Worm (Caenorhabditis elegans) whole organism, L4 larva: ENCODE measurements around the gene F12A10.8.
A peak's percentile ranks its signal among the peaks of the same experiment; 100 is the strongest.

Experiments used
- F44E2.7 ChIP-seq: fragments of 200-800 bp; sonication (Bioruptor generic); IDR thresholded peaks from 2 replicates; pipeline ENCODE4 v2.1.2; 2022; ENCODE audit warnings: missing genetic modification characterization, missing compliant biosample characterization
- F49E8.2 ChIP-seq: sonication (generic microtip); optimal IDR thresholded peaks from 2 replicates; lab custom pipeline; 2016; ENCODE audit warnings: missing compliant biosample characterization, mild to moderate bottlenecking, missing genetic modification characterization, borderline replicate concordance
- T26A8.4 ChIP-seq: fragments of 200-800 bp; sonication (Bioruptor generic); IDR thresholded peaks from 2 replicates; pipeline ENCODE4 v1.3.6; 2022; ENCODE audit warnings: missing genetic modification characterization, missing compliant biosample characterization
- Y105C5A.15 ChIP-seq: fragments of 200-800 bp; sonication (Bioruptor generic); IDR thresholded peaks from 2 replicates; pipeline ENCODE4 v1.3.6; 2022; ENCODE audit warnings: missing genetic modification characterization, missing compliant biosample characterization
- Y48G9A.11 ChIP-seq: fragments of 200-800 bp; sonication (Bioruptor generic); IDR thresholded peaks from 2 replicates; pipeline ENCODE4 v1.3.6; 2022; ENCODE audit warnings: missing genetic modification reagents, missing genetic modification characterization, missing compliant biosample characterization
- Y5F2A.4 ChIP-seq: fragments of 200-800 bp; sonication (Bioruptor generic); optimal IDR thresholded peaks from 2 replicates; lab custom pipeline; 2018; ENCODE audit warnings: mild to moderate bottlenecking, missing genetic modification characterization, missing compliant biosample characterization
- Y75B8A.6 ChIP-seq: fragments of 200-800 bp; sonication (Bioruptor generic); IDR thresholded peaks from 2 replicates; pipeline ENCODE4 v1.3.6; 2022; ENCODE audit warnings: missing genetic modification reagents, missing genetic modification characterization, missing compliant biosample characterization
- ZK337.2 ChIP-seq: fragments of 200-800 bp; sonication (Bioruptor generic); IDR thresholded peaks from 2 replicates; pipeline ENCODE4 v1.3.6; 2022; ENCODE audit warnings: missing genetic modification reagents, missing genetic modification characterization, missing compliant biosample characterization
- aha-1 ChIP-seq: fragments of 150-350 bp; peaks from one replicate; lab custom pipeline; 2014; ENCODE audit warnings: missing biosample characterization, missing genetic modification characterization
- aly-2 ChIP-seq: sonication (generic microtip); optimal IDR thresholded peaks from 2 replicates; lab custom pipeline; 2018; ENCODE audit warnings: missing biosample characterization, missing genetic modification characterization
- ctbp-1 ChIP-seq: fragments of 200-800 bp; sonication (Bioruptor generic); IDR thresholded peaks from 2 replicates; pipeline ENCODE4 v1.3.6; 2022; ENCODE audit warnings: missing genetic modification reagents, missing genetic modification characterization, missing compliant biosample characterization
- daf-16 ChIP-seq, 3 experiments: sonication (generic microtip); optimal IDR thresholded peaks; 2 replicates each; lab custom pipeline; 2016 to 2017; ENCODE audit warnings: missing genetic modification characterization in 3 of 3, missing genetic modification reagents in 3 of 3, mild to moderate bottlenecking in 2 of 3, missing compliant biosample characterization in 2 of 3, missing biosample characterization in 1 of 3, moderate library complexity in 1 of 3
- dmd-6 ChIP-seq: fragments of 200-800 bp; sonication (Bioruptor generic); IDR thresholded peaks from 2 replicates; pipeline ENCODE4 v1.3.6; 2022; ENCODE audit warnings: missing genetic modification reagents, missing genetic modification characterization, missing compliant biosample characterization
- hif-1 ChIP-seq, 2 experiments: sonication (generic microtip); optimal IDR thresholded peaks; 2 replicates each; lab custom pipeline; 2016 to 2017; ENCODE audit warnings: missing compliant biosample characterization in 2 of 2, missing genetic modification characterization in 2 of 2, missing genetic modification reagents in 2 of 2, missing genotype in 2 of 2, mild to moderate bottlenecking in 1 of 2
- lin-15B ChIP-seq: fragments of 150-350 bp; sonication (generic microtip); optimal IDR thresholded peaks from 3 replicates; lab custom pipeline; 2014; ENCODE audit warnings: missing biosample characterization, missing genetic modification characterization
- lir-3 ChIP-seq: sonication (generic microtip); optimal IDR thresholded peaks from 2 replicates; lab custom pipeline; 2016; ENCODE audit warnings: mild to moderate bottlenecking, missing genetic modification characterization, missing compliant biosample characterization
- lsy-2 ChIP-seq, 2 experiments: fragments of 150-350 bp in 1 of 2; sonication (generic microtip) in 1 of 2; optimal IDR thresholded peaks; 2 replicates each; lab custom pipeline; 2014 to 2017; ENCODE audit warnings: missing biosample characterization in 2 of 2, missing genetic modification characterization in 2 of 2
- madf-9 ChIP-seq: fragments of 200-800 bp; sonication (Bioruptor generic); conservative IDR thresholded peaks from 2 replicates; pipeline ENCODE4 v1.3.6; 2022; ENCODE audit warnings: missing genetic modification reagents, missing genetic modification characterization, missing compliant biosample characterization
- mdl-1 ChIP-seq, 2 experiments: fragments of 150-350 bp in 1 of 2; sonication (generic microtip) in 1 of 2; optimal IDR thresholded peaks; 2 replicates each; lab custom pipeline; 2014 to 2017; ENCODE audit warnings: missing biosample characterization in 2 of 2, missing genetic modification characterization in 2 of 2
- mes-2 ChIP-seq: sonication (generic microtip); optimal IDR thresholded peaks from 2 replicates; lab custom pipeline; 2016; ENCODE audit warnings: missing genotype, mild to moderate bottlenecking, missing genetic modification characterization, missing compliant biosample characterization; ENCODE audit not compliant: poor library complexity, severe bottlenecking
- mxl-2 ChIP-seq: fragments of 200-800 bp; sonication (Bioruptor generic); conservative IDR thresholded peaks from 2 replicates; pipeline ENCODE4 v1.3.6; 2022; ENCODE audit warnings: missing genetic modification reagents, missing genetic modification characterization, missing compliant biosample characterization
- nhr-102 ChIP-seq: sonication (generic microtip); optimal IDR thresholded peaks from 2 replicates; lab custom pipeline; 2016; ENCODE audit warnings: mild to moderate bottlenecking, missing genetic modification characterization, moderate library complexity, missing compliant biosample characterization
- nhr-25 ChIP-seq: sonication (generic microtip); optimal IDR thresholded peaks from 2 replicates; lab custom pipeline; 2017; ENCODE audit warnings: missing genetic modification characterization, mild to moderate bottlenecking, missing compliant biosample characterization, antibody characterized with exemption, moderate library complexity, borderline replicate concordance; ENCODE audit not compliant: insufficient read depth
- nhr-48 ChIP-seq: sonication (generic microtip); optimal IDR thresholded peaks from 2 replicates; lab custom pipeline; 2016; ENCODE audit warnings: mild to moderate bottlenecking, missing genetic modification characterization, missing compliant biosample characterization
- nhr-77 ChIP-seq: fragments of 150-350 bp; optimal IDR thresholded peaks from 2 replicates; lab custom pipeline; 2014; ENCODE audit warnings: missing biosample characterization, missing genetic modification characterization
- php-3 ChIP-seq: fragments of 200-800 bp; sonication (Bioruptor generic); IDR thresholded peaks from 2 replicates; pipeline ENCODE4 v1.3.6; 2022; ENCODE audit warnings: missing genetic modification reagents, missing genetic modification characterization, missing compliant biosample characterization
- pqm-1 ChIP-seq: sonication (generic microtip); optimal IDR thresholded peaks from 2 replicates; lab custom pipeline; 2017; ENCODE audit warnings: missing biosample characterization, missing genetic modification characterization
- rbr-2 ChIP-seq: sonication (generic microtip); optimal IDR thresholded peaks from 2 replicates; lab custom pipeline; 2016; ENCODE audit warnings: missing genotype, missing genetic modification characterization, missing compliant biosample characterization
- unc-62 ChIP-seq, 3 experiments: fragments of 150-350 bp in 1 of 3; sonication (generic microtip); optimal IDR thresholded peaks in 2 of 3; peaks in 1 of 3; 1 replicate in 1 of 3; 2 replicates in 2 of 3; lab custom pipeline; 2014 to 2017; ENCODE audit warnings: missing biosample characterization in 3 of 3, missing genetic modification characterization in 3 of 3, missing genetic modification reagents in 3 of 3, missing genotype in 1 of 3
- zfp-3 ChIP-seq: fragments of 200-800 bp; sonication (Bioruptor generic); conservative IDR thresholded peaks from 2 replicates; pipeline ENCODE4 v1.3.6; 2022; ENCODE audit warnings: missing genetic modification reagents, missing genetic modification characterization, missing compliant biosample characterization
- ztf-11 ChIP-seq: fragments of 150-350 bp; optimal IDR thresholded peaks from 2 replicates; lab custom pipeline; 2014; ENCODE audit warnings: missing biosample characterization, missing genetic modification characterization

The F12A10.8 gene

DNA sequence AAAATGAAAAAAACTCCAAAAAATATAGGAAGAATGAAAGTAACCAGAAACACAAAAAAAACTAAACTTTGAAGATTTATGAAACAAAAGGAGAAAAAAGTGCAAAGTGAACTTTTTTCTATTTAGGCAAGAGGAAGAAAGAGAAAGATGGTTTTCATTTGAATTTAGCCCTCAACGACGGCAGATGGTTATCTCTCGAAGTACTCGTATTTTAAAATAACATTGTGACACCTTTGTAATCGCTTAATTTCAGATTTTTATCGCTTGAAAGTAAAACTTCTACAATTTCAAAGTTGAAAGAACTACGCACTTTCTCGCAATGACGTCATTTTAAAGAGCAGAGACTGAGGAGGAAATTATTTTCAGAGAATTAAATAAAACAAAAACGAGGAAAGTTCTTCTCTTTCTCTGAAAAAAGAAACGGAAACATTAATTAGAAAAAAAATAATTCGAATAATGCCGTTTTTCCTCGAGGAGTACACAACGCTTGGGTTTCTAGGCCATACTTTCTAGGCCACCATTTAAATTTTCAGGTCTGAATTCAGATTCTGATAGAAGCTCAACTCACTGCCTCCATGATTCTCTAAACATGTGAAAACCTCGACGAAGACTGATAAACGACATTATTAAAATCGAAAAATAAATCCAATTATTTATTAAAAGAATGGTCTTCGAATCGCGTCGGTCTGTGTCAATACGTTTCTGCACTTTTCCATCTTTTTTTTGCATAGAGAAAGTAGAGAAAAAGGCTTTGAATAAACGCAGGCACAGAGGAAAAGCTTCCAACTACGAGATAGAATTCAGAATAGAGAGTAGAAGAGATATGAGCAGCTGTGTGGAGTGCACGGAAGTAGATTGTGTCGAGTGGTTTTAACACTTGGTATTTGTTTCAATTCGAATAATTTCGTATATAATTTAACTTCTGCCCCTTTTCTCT, 10.8 kb upstream of the F12A10.8 start (continued):
- TF ChIP-seq ztf-11 (tag; lab: Kevin White, UChicago), result no peak
- no peak for TF ChIP-seq ctbp-1 (GFP tag; lab: Robert Waterston, UW)
- TF ChIP-seq mxl-2, result no peak
- peak; percentile 46 for TF ChIP-seq aha-1 (tag; lab: Kevin White, UChicago)
- no peak for TF ChIP-seq Y105C5A.15 (GFP tag; lab: Robert Waterston, UW)
- TF ChIP-seq ZK337.2, result 0 out of 2 replicates have a peak, but pooled peaks have one; percentile 49
- 0 out of 2 replicates have a peak, but pooled peaks have one; percentile 41 for TF ChIP-seq madf-9 (GFP tag; lab: Robert Waterston, UW)
- no peak for TF ChIP-seq daf-16 (GFP tag; optimal IDR thresholded peaks at IDR 0.05; lab: Kevin White, UChicago)
- no peak for TF ChIP-seq daf-16 (tag; optimal IDR thresholded peaks at IDR 0.05; lab: Kevin White, UChicago)
- no peak for TF ChIP-seq aly-2 (tag; lab: Kevin White, UChicago)
- TF ChIP-seq lsy-2 (tag; optimal IDR thresholded peaks at IDR 0.05; lab: Kevin White, UChicago), result peak in 1 of 2 experiments; percentile 13
- TF ChIP-seq unc-62 (GFP tag; optimal IDR thresholded peaks at IDR 0.05 in 1 of 2; lab: Kevin White, UChicago), result peak in 1 of 2 experiments; percentile 53
- no peak for TF ChIP-seq unc-62 (tag; optimal IDR thresholded peaks at IDR 0.05; lab: Kevin White, UChicago)
- TF ChIP-seq rbr-2, result peak; percentile 2
- TF ChIP-seq Y5F2A.4 (GFP tag; lab: Kevin White, UChicago), result no peak
- peak; percentile 43 for TF ChIP-seq F49E8.2 (tag; lab: Kevin White, UChicago)
- TF ChIP-seq lin-15B (tag; lab: Kevin White, UChicago), result no peak
- 0 out of 2 replicates have a peak, but pooled peaks have one; percentile 14 for TF ChIP-seq dmd-6
- no peak for TF ChIP-seq nhr-77 (tag; lab: Kevin White, UChicago)

DNA sequence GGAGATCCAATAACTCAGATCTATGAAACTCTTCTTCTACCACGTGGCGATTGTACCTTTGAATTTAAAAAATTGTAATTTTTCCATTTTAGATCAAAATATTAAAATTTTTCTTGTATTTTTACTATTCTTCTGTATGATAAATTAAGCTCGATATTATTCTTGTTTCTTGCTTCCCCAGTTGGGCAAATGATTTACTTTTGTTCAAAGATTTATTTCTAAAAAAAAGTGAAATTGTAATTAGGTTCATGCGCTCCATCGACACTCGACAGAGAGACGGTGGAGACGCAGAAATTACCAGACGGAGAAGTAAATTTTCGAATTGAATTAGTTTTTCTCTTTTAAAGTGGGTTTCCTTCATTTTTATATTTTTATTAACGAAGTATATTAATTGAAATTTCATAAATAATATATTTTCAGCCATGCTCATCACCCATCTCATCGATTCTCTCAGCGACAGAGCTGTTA, 5.0 kb upstream of the F12A10.8 start, which contains the start of gene npp-24:
Gene npp-24, plus strand, starts transcription at position 51 of the 468 bp plus-strand sequence.
- TF ChIP-seq mes-2 (tag; lab: Kevin White, UChicago) (peak; percentile 42), mdl-1 (tag; optimal IDR thresholded peaks at IDR 0.05; lab: Kevin White, UChicago) (no peak)

DNA sequence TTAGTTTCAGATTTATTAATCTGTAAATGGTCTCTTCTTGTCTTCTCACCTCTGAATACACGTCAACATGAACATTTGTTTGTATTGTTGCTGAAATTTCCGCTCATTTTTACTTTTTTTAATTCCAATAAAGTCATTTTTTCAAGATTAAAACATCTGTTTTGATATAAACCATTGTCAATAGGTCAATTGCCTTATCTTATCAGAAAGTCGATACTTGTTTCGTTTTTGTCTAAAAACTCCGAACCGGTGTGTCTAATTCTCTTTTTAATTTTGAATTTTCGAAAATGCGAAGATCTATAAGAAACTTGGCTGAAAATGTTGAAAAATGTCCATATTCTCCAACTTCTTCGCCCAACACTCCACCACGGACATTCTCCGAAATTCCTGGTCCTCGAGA, 2.9 kb upstream of the F12A10.8 start, which contains the start of gene cyp-44A1:
Gene cyp-44A1, plus strand, starts transcription at position 285 of the 400 bp plus-strand sequence.
- TF ChIP-seq php-3 (GFP tag; lab: Robert Waterston, UW) (no peak), pqm-1 (tag; lab: Kevin White, UChicago) (peak; percentile 3), daf-16 (GFP tag; optimal IDR thresholded peaks at IDR 0.05; lab: Kevin White, UChicago) (no peak), daf-16 (tag; optimal IDR thresholded peaks at IDR 0.05; lab: Kevin White, UChicago) (peak; percentile 78)

DNA sequence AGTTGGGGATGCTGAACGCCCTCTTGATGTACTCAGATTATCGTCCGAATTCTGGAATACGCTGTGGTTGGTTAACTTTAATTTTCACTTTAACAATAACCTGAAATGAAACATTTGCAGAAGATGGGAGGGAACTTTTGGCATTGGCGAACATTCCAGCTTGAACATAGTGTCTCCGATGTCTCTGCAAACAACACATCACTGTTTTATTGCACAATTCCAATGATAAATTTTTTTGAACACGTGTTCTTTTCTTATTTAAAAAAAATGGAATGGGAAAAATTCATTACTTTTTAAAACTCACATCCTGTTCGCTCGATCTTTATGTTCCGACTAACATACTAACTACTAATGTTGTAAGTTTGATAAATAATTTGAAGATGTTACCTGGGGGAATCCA, 394 bp downstream of the F12A10.8 start, which contains the start of gene fzy-1:
Gene fzy-1, plus strand, starts transcription at position 301 of the 400 bp plus-strand sequence.
- TF ChIP-seq hif-1 (tag; optimal IDR thresholded peaks at IDR 0.05; lab: Kevin White, UChicago) (no peak), aha-1 (tag; lab: Kevin White, UChicago) (no peak), zfp-3 (GFP tag; lab: Robert Waterston, UW) (no peak), pqm-1 (tag; lab: Kevin White, UChicago) (no peak), nhr-48 (tag; lab: Kevin White, UChicago) (no peak), lir-3 (no peak), nhr-102 (tag; lab: Kevin White, UChicago) (no peak), nhr-25 (no peak)

DNA sequence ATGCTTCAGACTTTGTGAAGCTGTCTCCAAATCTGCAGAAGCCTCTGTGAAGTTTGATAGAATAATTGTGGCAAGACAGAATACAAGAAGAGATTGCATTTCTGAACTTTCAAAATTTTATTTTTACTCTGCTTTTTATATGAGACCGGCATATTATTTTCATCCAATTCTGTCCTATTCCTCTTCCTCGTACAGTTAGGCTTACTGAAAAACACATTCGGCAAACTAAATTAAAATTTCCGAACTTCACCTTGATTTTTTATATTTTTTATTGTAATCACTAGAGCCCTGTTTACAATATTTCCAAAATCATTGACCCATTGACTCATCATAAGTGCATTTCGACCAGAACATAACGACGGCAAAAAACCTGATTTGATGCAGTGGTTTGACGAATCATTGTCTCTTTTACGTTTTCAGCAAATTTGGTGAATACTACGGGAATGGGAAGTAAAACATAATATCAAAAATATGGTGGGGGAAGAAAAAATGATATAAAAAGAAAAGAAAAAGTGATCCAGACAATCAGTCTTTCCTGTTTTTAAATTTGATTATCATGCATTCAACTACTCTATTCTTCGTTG, 2.6 kb downstream of the F12A10.8 start, which contains the start of the genes suex-1 and F12A10.9:
Gene suex-1, minus strand, starts transcription at position 101 of the 584 bp plus-strand sequence.
Gene F12A10.9, plus strand, starts transcription at position 534 of the 584 bp plus-strand sequence.
- TF ChIP-seq aha-1 (tag; lab: Kevin White, UChicago) (peak; percentile 33), mxl-2 (no peak), Y48G9A.11 (GFP tag; lab: Robert Waterston, UW) (no peak), F44E2.7 (no peak), T26A8.4 (no peak), ztf-11 (tag; lab: Kevin White, UChicago) (no peak), hif-1 (tag; optimal IDR thresholded peaks at IDR 0.05; lab: Kevin White, UChicago) (no peak), nhr-77 (tag; lab: Kevin White, UChicago) (no peak), Y75B8A.6 (GFP tag; lab: Robert Waterston, UW) (no peak)
